Fruit fly (Drosophila melanogaster) ovary, adult (tissue): ENCODE measurements around the gene hng3.

Source experiments
- CG17801 ChIP-seq: fragments of 200-800 bp; optimal IDR thresholded peaks from 2 replicates; lab custom pipeline; 2019; ENCODE audit warnings: missing biosample characterization, mild to moderate bottlenecking, missing genetic modification characterization, moderate library complexity; ENCODE audit not compliant: partially characterized antibody

The hng3 gene

DNA sequence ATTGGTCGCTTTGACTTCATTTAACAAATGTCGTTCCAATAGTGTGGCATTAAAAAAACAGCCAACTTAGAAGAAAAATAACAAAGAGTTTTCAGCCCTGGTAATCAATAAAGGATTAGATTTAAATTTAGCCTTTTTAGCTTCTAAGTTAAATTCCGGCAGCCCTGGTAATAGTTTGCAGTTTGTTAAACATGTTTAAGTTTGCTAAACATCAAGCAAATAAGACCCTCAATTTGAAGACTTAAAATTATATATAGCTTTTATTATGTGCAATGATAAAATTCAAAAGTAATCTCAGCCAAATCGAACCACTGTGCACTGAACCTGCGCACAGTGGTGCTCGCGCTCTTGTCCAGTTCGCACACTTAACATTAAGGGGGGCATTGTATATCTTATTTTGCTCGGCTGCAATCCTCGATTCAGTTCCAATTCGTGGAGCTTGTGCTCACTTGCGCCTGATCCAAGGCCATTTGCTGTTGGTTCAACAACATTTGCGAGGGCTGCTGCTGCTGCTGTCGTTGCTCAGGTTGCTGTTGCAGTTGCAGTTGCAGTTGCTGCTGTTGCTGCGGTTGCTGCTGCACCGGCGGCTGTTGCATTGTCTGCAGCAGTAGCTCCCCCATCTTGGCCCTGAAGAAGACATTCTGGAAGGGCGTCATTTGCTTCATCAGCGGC is 17.7 kb downstream of the hng3 start:
- no peak for TF ChIP-seq CG17801 (GFP tag; lab: Kevin White, UChicago)

dm6 chr3L:736542-737166 is 18.6 kb downstream of the hng3 start:
- no peak for TF ChIP-seq CG17801 (GFP tag; lab: Kevin White, UChicago)

DNA sequence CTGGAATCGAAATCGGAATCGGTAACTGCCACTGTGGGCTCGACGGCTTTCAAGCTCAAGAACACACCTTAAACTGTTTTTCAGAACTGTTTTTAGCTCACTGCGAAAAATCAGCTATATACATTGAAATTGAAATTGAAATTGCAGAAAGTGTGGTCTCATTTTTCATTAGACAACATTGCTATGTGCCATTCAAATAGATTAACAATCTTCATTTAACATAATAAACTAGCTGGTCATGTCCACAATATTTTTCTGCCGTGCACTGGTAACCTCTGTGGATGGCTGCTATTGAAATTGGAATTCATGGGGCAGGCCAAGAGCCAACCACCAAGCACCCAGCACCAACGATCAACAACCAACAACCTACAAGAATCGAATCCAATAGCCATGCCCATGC is 19.3 kb downstream of the hng3 start:
- TF ChIP-seq CG17801 (GFP tag; lab: Kevin White, UChicago), result no peak

- TF ChIP-seq CG17801 (GFP tag; lab: Kevin White, UChicago), result no peak
Observed at dm6 chr3L:735315-735714, 20.0 kb downstream of the hng3 start.

dm6 chr3L:733845-734697 is 21.2 kb downstream of the hng3 start:
- TF ChIP-seq CG17801 (GFP tag; lab: Kevin White, UChicago), result no peak

- no peak for TF ChIP-seq CG17801 (GFP tag; lab: Kevin White, UChicago)
Observed at dm6 chr3L:733174-733829, 22.0 kb downstream of the hng3 start.

dm6 chr3L:732290-732954 is 22.9 kb downstream of the hng3 start:
- TF ChIP-seq CG17801 (GFP tag; lab: Kevin White, UChicago), result peak; percentile 52

dm6 chr3L:731469-731868 is 23.8 kb downstream of the hng3 start:
- no peak for TF ChIP-seq CG17801 (GFP tag; lab: Kevin White, UChicago)

DNA sequence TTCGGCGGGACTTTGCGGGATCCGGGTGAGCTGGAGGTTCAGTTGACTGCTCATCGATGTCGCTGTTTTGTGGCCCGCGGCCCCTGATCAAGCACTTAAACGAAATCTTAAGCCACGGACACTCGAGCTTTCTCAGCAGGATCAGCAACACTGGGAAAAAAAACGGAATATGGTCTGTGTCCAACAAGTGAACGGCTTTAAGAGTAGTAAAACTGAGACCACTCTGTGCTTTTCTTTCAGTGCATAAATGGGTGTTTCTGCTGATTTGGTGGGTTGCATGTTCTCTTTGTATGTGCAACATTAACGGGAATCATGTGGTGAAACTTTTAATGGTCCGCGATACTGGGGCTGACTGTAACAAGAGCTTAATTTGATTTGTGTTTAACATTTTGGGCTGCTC is 25.9 kb downstream of the hng3 start:
- no peak for TF ChIP-seq CG17801 (GFP tag; lab: Kevin White, UChicago)

DNA sequence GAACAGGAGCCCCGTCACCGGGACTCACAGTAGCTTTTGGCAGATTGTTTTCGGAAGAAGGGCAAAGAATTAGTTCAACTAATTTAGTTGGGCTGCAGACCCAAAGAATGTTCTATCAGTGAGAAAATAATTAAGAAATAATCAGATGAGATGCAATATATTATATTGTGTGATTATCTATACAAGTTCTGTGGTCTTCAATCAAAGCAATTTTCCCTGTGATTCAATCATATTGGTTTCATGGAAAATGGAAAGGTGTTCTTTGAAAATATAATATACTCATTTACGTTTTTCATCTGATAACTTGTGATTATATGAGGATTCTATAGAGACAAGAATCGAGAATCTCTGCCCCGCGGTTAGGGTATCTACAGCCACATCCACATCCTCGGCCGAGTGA is 26.7 kb downstream of the hng3 start:
- no peak for TF ChIP-seq CG17801 (GFP tag; lab: Kevin White, UChicago)

- no peak for TF ChIP-seq CG17801 (GFP tag; lab: Kevin White, UChicago)
Observed at dm6 chr3L:727874-728273, 27.4 kb downstream of the hng3 start.

dm6 chr3L:727190-727589 is 28.1 kb downstream of the hng3 start:
- TF ChIP-seq CG17801 (GFP tag; lab: Kevin White, UChicago), result no peak

DNA sequence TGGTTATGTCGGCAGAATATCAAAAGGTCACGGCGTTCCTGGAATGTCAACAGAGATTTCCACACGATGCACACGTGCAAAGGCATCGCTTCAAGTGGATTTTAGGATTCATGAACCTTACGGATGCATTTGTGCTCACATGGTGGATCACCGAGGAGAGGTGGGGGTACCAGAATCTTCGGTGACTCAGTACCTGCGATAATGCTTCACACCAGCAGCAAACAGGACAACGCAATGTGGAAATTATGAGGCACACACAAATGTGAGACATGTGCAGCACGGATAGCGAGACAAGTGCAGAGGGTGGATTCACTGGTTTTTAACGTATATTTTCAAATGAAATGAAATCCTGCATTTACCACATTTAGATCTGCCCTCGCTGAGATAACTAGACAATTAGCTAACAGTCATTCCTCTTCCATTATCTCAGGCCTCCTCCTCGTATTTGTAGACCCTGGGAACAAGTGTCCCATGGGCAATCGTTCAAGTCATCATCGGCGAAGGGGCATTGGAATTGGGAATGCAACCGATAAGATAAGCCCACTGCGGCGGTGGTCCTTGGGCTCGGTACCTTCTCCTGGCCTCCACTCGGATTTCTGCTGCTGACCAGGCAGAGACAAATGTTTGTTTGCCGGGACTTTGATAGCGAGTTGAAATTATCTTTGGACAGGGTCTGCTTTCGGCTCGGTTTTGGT is 28.7 kb downstream of the hng3 start:
- no peak for TF ChIP-seq CG17801 (GFP tag; lab: Kevin White, UChicago)
